Fruit fly (Drosophila melanogaster) whole organism: ENCODE results near the gene bru3.

Source experiments
- CG8478 ChIP-seq: fragments of >200 bp; optimal IDR thresholded peaks from 2 replicates; lab custom pipeline; 2018; ENCODE audit warnings: inconsistent platforms
- Dll ChIP-seq: fragments of >200 bp; optimal IDR thresholded peaks from 2 replicates; lab custom pipeline; 2017
- psq ChIP-seq: fragments of >200 bp; optimal IDR thresholded peaks from 2 replicates; lab custom pipeline; 2017

dm6 chr3L:13497720-13498355 lies 305.4 kb downstream of the bru3 start:
- TF ChIP-seq Dll (no peak), psq (lab: Kevin White, UChicago) (no peak), CG8478 (no peak)
